Worm (Caenorhabditis elegans) whole organism, L2 larva: ENCODE results near the gene C34F11.1.
A peak's percentile ranks its signal among the peaks of the same experiment; 100 is the strongest.

Experiments used
- C34F6.9 ChIP-seq: fragments of 150-350 bp; optimal IDR thresholded peaks from 2 replicates; lab custom pipeline; 2014; ENCODE audit warnings: missing biosample characterization, missing genetic modification characterization
- F13H6.1 ChIP-seq: sonication (generic microtip); optimal IDR thresholded peaks from 2 replicates; lab custom pipeline; 2016; ENCODE audit warnings: missing genetic modification characterization, missing compliant biosample characterization
- R02D3.7 ChIP-seq: fragments of 150-350 bp; optimal IDR thresholded peaks from 2 replicates; lab custom pipeline; 2014; ENCODE audit warnings: missing biosample characterization, missing genetic modification characterization
- Y55F3AM.14 ChIP-seq: fragments of 200-800 bp; sonication (Bioruptor generic); optimal IDR thresholded peaks from 2 replicates; lab custom pipeline; 2018; ENCODE audit warnings: mild to moderate bottlenecking, missing genetic modification characterization, missing compliant biosample characterization
- ZK546.5 ChIP-seq: sonication (generic microtip); optimal IDR thresholded peaks from 2 replicates; lab custom pipeline; 2017; ENCODE audit warnings: missing biosample characterization, missing genetic modification characterization
- alr-1 ChIP-seq: fragments of 150-350 bp; optimal IDR thresholded peaks from 2 replicates; lab custom pipeline; 2014; ENCODE audit warnings: missing biosample characterization, missing genetic modification characterization
- crh-2 ChIP-seq: sonication (generic microtip); optimal IDR thresholded peaks from 2 replicates; lab custom pipeline; 2017; ENCODE audit warnings: missing biosample characterization, missing genetic modification characterization
- elt-1 ChIP-seq: fragments of 150-350 bp; optimal IDR thresholded peaks from 2 replicates; lab custom pipeline; 2014; ENCODE audit warnings: missing biosample characterization, missing genetic modification characterization
- elt-3 ChIP-seq: sonication (generic microtip); optimal IDR thresholded peaks from 2 replicates; lab custom pipeline; 2017; ENCODE audit warnings: missing biosample characterization, missing genetic modification characterization
- fos-1 ChIP-seq: fragments of 150-350 bp; optimal IDR thresholded peaks from 2 replicates; lab custom pipeline; 2014; ENCODE audit warnings: missing biosample characterization, missing genetic modification characterization
- gmeb-1 ChIP-seq: fragments of 150-350 bp; optimal IDR thresholded peaks from 2 replicates; lab custom pipeline; 2014; ENCODE audit warnings: missing biosample characterization, missing genetic modification characterization
- lin-13 ChIP-seq: fragments of 150-350 bp; optimal IDR thresholded peaks from 2 replicates; lab custom pipeline; 2014; ENCODE audit warnings: missing biosample characterization, missing genetic modification reagents, missing genetic modification characterization
- mab-5 ChIP-seq: fragments of 150-350 bp; optimal IDR thresholded peaks from 2 replicates; lab custom pipeline; 2014; ENCODE audit warnings: missing biosample characterization, missing genetic modification characterization
- mbf-1 ChIP-seq: sonication (generic microtip); optimal IDR thresholded peaks from 2 replicates; lab custom pipeline; 2017; ENCODE audit warnings: missing biosample characterization, missing genetic modification characterization
- nhr-11 ChIP-seq: fragments of 150-350 bp; optimal IDR thresholded peaks from 2 replicates; lab custom pipeline; 2014; ENCODE audit warnings: missing biosample characterization, missing genetic modification characterization
- nhr-12 ChIP-seq: fragments of 150-350 bp; optimal IDR thresholded peaks from 2 replicates; lab custom pipeline; 2014; ENCODE audit warnings: missing biosample characterization, missing genetic modification characterization
- nhr-129 ChIP-seq: fragments of 150-350 bp; optimal IDR thresholded peaks from 2 replicates; lab custom pipeline; 2014; ENCODE audit warnings: missing biosample characterization, missing genetic modification characterization
- nhr-23 ChIP-seq: fragments of 150-350 bp; optimal IDR thresholded peaks from 2 replicates; lab custom pipeline; 2014; ENCODE audit warnings: missing biosample characterization, missing genetic modification reagents, missing genetic modification characterization
- nhr-25 ChIP-seq: fragments of 150-350 bp; sonication (generic microtip); optimal IDR thresholded peaks from 3 replicates; lab custom pipeline; 2014; ENCODE audit warnings: missing biosample characterization, missing genetic modification characterization
- nhr-6 ChIP-seq: fragments of 150-350 bp; optimal IDR thresholded peaks from 2 replicates; lab custom pipeline; 2014; ENCODE audit warnings: missing biosample characterization, missing genetic modification characterization
- nhr-77 ChIP-seq: fragments of 150-350 bp; optimal IDR thresholded peaks from 2 replicates; lab custom pipeline; 2014; ENCODE audit warnings: missing biosample characterization, missing genetic modification characterization
- peb-1 ChIP-seq: fragments of 150-350 bp; optimal IDR thresholded peaks from 2 replicates; lab custom pipeline; 2014; ENCODE audit warnings: missing biosample characterization, missing genetic modification characterization
- sem-4 ChIP-seq: fragments of 150-350 bp; optimal IDR thresholded peaks from 2 replicates; lab custom pipeline; 2014; ENCODE audit warnings: missing biosample characterization, missing genetic modification reagents, missing genetic modification characterization
- skn-1 ChIP-seq: sonication (generic microtip); optimal IDR thresholded peaks from 2 replicates; lab custom pipeline; 2017; ENCODE audit warnings: missing biosample characterization, missing genetic modification characterization
- sma-3 ChIP-seq: sonication (generic microtip); optimal IDR thresholded peaks from 2 replicates; lab custom pipeline; 2016; ENCODE audit warnings: missing genetic modification reagents, missing genetic modification characterization, missing compliant biosample characterization
- sma-9 ChIP-seq, 2 experiments: fragments of 150-350 bp in 1 of 2; sonication (generic microtip) in 1 of 2; optimal IDR thresholded peaks; 2 replicates each; lab custom pipeline; 2014 to 2016; ENCODE audit warnings: missing genetic modification characterization in 2 of 2, mild to moderate bottlenecking in 1 of 2, missing biosample characterization in 1 of 2, missing compliant biosample characterization in 1 of 2, missing genetic modification reagents in 1 of 2, moderate library complexity in 1 of 2
- unc-39 ChIP-seq: fragments of 150-350 bp; optimal IDR thresholded peaks from 2 replicates; lab custom pipeline; 2014; ENCODE audit warnings: missing biosample characterization, missing genetic modification characterization
- unc-55 ChIP-seq: fragments of 150-350 bp; sonication (generic microtip); optimal IDR thresholded peaks from 3 replicates; lab custom pipeline; 2014; ENCODE audit warnings: missing biosample characterization, missing genetic modification reagents, missing genetic modification characterization
- ztf-1 ChIP-seq: fragments of 200-800 bp; sonication (Bioruptor generic); conservative IDR thresholded peaks from 2 replicates; pipeline ENCODE4 v1.3.6; 2022; ENCODE audit warnings: missing genetic modification characterization, missing compliant biosample characterization
- ztf-11 ChIP-seq: sonication (generic microtip); optimal IDR thresholded peaks from 2 replicates; lab custom pipeline; 2017; ENCODE audit warnings: missing biosample characterization, missing genetic modification characterization

C34F11.1 gene

ce11 chrII:5202930-5203329, 9.8 kb upstream of the C34F11.1 start, which contains the start of gene ampd-1:
TSS of gene ampd-1 (plus strand) at chrII:5203322.
- peak; percentile 60 for TF ChIP-seq fos-1 (tag; lab: Kevin White, UChicago)
- peak; percentile 30 for TF ChIP-seq sma-9 (GFP tag; optimal IDR thresholded peaks at IDR 0.05; lab: Kevin White, UChicago)
- TF ChIP-seq sma-9 (tag; optimal IDR thresholded peaks at IDR 0.05; lab: Kevin White, UChicago): no peak
- peak; percentile 24 for TF ChIP-seq gmeb-1 (tag; lab: Kevin White, UChicago)
- peak; percentile 27 for TF ChIP-seq F13H6.1 (tag; lab: Kevin White, UChicago)
- peak; percentile 47 for TF ChIP-seq nhr-129
- no peak for TF ChIP-seq mbf-1 (tag; lab: Kevin White, UChicago)
- TF ChIP-seq sma-3 (GFP tag; lab: Kevin White, UChicago): peak; percentile 16
- TF ChIP-seq C34F6.9 (tag; lab: Kevin White, UChicago): peak; percentile 38
- TF ChIP-seq skn-1 (tag; lab: Kevin White, UChicago): peak; percentile 6
- no peak for TF ChIP-seq elt-3 (tag; lab: Kevin White, UChicago)

- TF ChIP-seq gmeb-1 (tag; lab: Kevin White, UChicago) (no peak), ZK546.5 (tag; lab: Kevin White, UChicago) (no peak), nhr-23 (tag; lab: Kevin White, UChicago) (no peak), crh-2 (tag; lab: Kevin White, UChicago) (no peak), unc-55 (GFP tag; lab: Kevin White, UChicago) (no peak), elt-3 (tag; lab: Kevin White, UChicago) (no peak), sma-3 (GFP tag; lab: Kevin White, UChicago) (no peak)
Observed at ce11 chrII:5205286-5205685, 7.5 kb upstream of the C34F11.1 start.

DNA sequence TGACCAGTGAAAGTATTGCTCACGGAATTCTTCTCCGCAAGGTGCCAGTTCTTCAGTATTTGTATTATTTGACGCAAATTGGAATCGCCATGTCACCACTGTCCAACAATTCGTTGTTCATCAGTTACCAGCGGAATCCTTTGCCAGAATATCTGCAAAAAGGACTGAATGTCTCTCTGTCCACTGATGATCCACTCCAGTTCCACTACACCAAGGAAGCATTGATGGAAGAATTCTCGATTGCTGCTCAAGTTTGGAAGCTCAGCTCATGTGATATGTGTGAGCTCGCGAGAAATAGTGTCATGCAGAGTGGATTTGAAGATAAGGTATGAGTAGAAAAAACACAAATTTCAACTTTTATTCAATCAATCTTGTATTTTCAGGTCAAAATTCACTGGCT, 3.7 kb upstream of the C34F11.1 start:
- TF ChIP-seq mab-5 (no peak), sma-3 (GFP tag; lab: Kevin White, UChicago) (peak; percentile 32), lin-13 (GFP tag; lab: Kevin White, UChicago) (no peak), sem-4 (tag; lab: Kevin White, UChicago) (no peak)
- TF ChIP-seq, all 48 proteins: peak for 1

ce11 chrII:5210830-5211229, 1.9 kb upstream of the C34F11.1 start, which contains the start of gene C34F11.8:
TSS of gene C34F11.8 (minus strand) at chrII:5210964.
- TF ChIP-seq nhr-25 (peak; percentile 43), mbf-1 (tag; lab: Kevin White, UChicago) (no peak), peb-1 (no peak), nhr-6 (tag; lab: Kevin White, UChicago) (no peak), ztf-1 (GFP tag; lab: Robert Waterston, UW) (no peak), unc-39 (tag; lab: Kevin White, UChicago) (no peak), C34F6.9 (tag; lab: Kevin White, UChicago) (no peak), ztf-11 (no peak), nhr-23 (tag; lab: Kevin White, UChicago) (no peak), sma-9 (GFP tag; optimal IDR thresholded peaks at IDR 0.05; lab: Kevin White, UChicago) (no peak), sma-9 (tag; optimal IDR thresholded peaks at IDR 0.05; lab: Kevin White, UChicago) (no peak), sma-3 (GFP tag; lab: Kevin White, UChicago) (peak; percentile 1)

ce11 chrII:5211970-5212369, 805 bp upstream of the C34F11.1 start, which contains the start of gene C34F11.2:
TSS of gene C34F11.2 (plus strand) at chrII:5212270.
- TF ChIP-seq elt-1 (tag; lab: Kevin White, UChicago): no peak
- TF ChIP-seq nhr-77: no peak
- TF ChIP-seq alr-1 (tag; lab: Kevin White, UChicago): no peak
- no peak for TF ChIP-seq skn-1 (tag; lab: Kevin White, UChicago)
- TF ChIP-seq Y55F3AM.14 (GFP tag; lab: Kevin White, UChicago): no peak
- TF ChIP-seq mbf-1 (tag; lab: Kevin White, UChicago): no peak
- no peak for TF ChIP-seq nhr-12 (tag; lab: Kevin White, UChicago)
- TF ChIP-seq F13H6.1 (tag; lab: Kevin White, UChicago): no peak
- no peak for TF ChIP-seq fos-1 (tag; lab: Kevin White, UChicago)
- TF ChIP-seq ztf-11: no peak
- no peak for TF ChIP-seq R02D3.7 (tag; lab: Kevin White, UChicago)
- no peak for TF ChIP-seq lin-13 (GFP tag; lab: Kevin White, UChicago)

ce11 chrII:5218349-5218748, 5.6 kb downstream of the C34F11.1 start:
- peak; percentile 30 for TF ChIP-seq unc-55 (GFP tag; lab: Kevin White, UChicago)
- no peak for TF ChIP-seq nhr-11 (tag; lab: Kevin White, UChicago)
- TF ChIP-seq mab-5: peak; percentile 20
